Worm (Caenorhabditis elegans) whole organism, early embryonic: ENCODE data around the gene H14N18.4.
A peak's percentile ranks its signal among the peaks of the same experiment; 100 is the strongest.

Experiments
- B0310.2 ChIP-seq: sonication (generic microtip); optimal IDR thresholded peaks from 2 replicates; lab custom pipeline; 2016; ENCODE audit warnings: mild to moderate bottlenecking, missing genetic modification characterization, missing compliant biosample characterization
- F13C5.2 ChIP-seq: sonication (generic microtip); optimal IDR thresholded peaks from 2 replicates; lab custom pipeline; 2017; ENCODE audit warnings: mild to moderate bottlenecking, missing genetic modification characterization, inconsistent platforms, missing compliant biosample characterization
- aly-1 ChIP-seq: sonication (generic microtip); optimal IDR thresholded peaks from 2 replicates; lab custom pipeline; 2016; ENCODE audit warnings: missing genetic modification characterization, missing compliant biosample characterization
- ama-1 ChIP-seq: fragments of 150-350 bp; optimal IDR thresholded peaks from 2 replicates; lab custom pipeline; 2014
- ceh-13 ChIP-seq: fragments of 200-800 bp; sonication (Bioruptor generic); optimal IDR thresholded peaks from 2 replicates; lab custom pipeline; 2018; ENCODE audit warnings: mild to moderate bottlenecking, missing genetic modification characterization, missing compliant biosample characterization
- ceh-36 ChIP-seq: sonication (generic microtip); optimal IDR thresholded peaks from 2 replicates; lab custom pipeline; 2016; ENCODE audit warnings: missing genetic modification characterization, inconsistent platforms, missing compliant biosample characterization
- flt-1 ChIP-seq: fragments of 200-800 bp; sonication (Bioruptor generic); IDR thresholded peaks from 2 replicates; pipeline ENCODE4 v1.3.6; 2022; ENCODE audit warnings: missing genetic modification characterization, missing compliant biosample characterization
- hmbx-1 ChIP-seq: sonication (generic microtip); optimal IDR thresholded peaks from 2 replicates; lab custom pipeline; 2016; ENCODE audit warnings: mild to moderate bottlenecking, missing genetic modification characterization, missing compliant biosample characterization
- hmg-4 ChIP-seq: fragments of 200-800 bp; sonication (Bioruptor generic); optimal IDR thresholded peaks from 2 replicates; lab custom pipeline; 2018; ENCODE audit warnings: mild to moderate bottlenecking, missing genetic modification characterization, missing compliant biosample characterization
- hnd-1 ChIP-seq: sonication (generic microtip); optimal IDR thresholded peaks from 2 replicates; lab custom pipeline; 2016; ENCODE audit warnings: missing genetic modification characterization, missing compliant biosample characterization
- pes-1 ChIP-seq: fragments of 200-800 bp; sonication (Bioruptor generic); IDR thresholded peaks from 2 replicates; pipeline ENCODE4 v1.3.6; 2022; ENCODE audit warnings: missing genetic modification reagents, missing genetic modification characterization, missing compliant biosample characterization
- scrt-1 ChIP-seq: fragments of 200-800 bp; sonication (Bioruptor generic); IDR thresholded peaks from 2 replicates; pipeline ENCODE4 v1.3.6; 2022; ENCODE audit warnings: missing genetic modification characterization, missing compliant biosample characterization
- sea-1 ChIP-seq: fragments of 200-800 bp; sonication (Bioruptor generic); conservative IDR thresholded peaks from 2 replicates; pipeline ENCODE4 v1.3.6; 2022; ENCODE audit warnings: missing genetic modification characterization, missing compliant biosample characterization
- tbx-11 ChIP-seq: fragments of 200-800 bp; sonication (Bioruptor generic); IDR thresholded peaks from 2 replicates; pipeline ENCODE4 v1.3.6; 2022; ENCODE audit warnings: missing genetic modification characterization, missing compliant biosample characterization
- tbx-37 ChIP-seq: fragments of 200-800 bp; sonication (Bioruptor generic); conservative IDR thresholded peaks from 2 replicates; pipeline ENCODE4 v1.3.6; 2022; ENCODE audit warnings: missing genetic modification reagents, missing genetic modification characterization, missing compliant biosample characterization
- tra-4 ChIP-seq: sonication (generic microtip); optimal IDR thresholded peaks from 2 replicates; lab custom pipeline; 2017; ENCODE audit warnings: missing genetic modification characterization, missing compliant biosample characterization

H14N18.4 gene

ce11 chrV:8903916-8904315, 24.9 kb downstream of the H14N18.4 start:
- TF ChIP-seq sea-1: no peak
- no peak for TF ChIP-seq hmg-4 (GFP tag; lab: Kevin White, UChicago)
- TF ChIP-seq ama-1 (lab: Kevin White, UChicago): no peak
- no peak for TF ChIP-seq pes-1
- no peak for TF ChIP-seq tbx-37 (GFP tag; lab: Robert Waterston, UW)
- no peak for TF ChIP-seq B0310.2 (tag; lab: Kevin White, UChicago)
- TF ChIP-seq hmbx-1: no peak
- TF ChIP-seq scrt-1 (GFP tag; lab: Robert Waterston, UW): no peak
- TF ChIP-seq aly-1: no peak
- no peak for TF ChIP-seq tra-4 (tag; lab: Kevin White, UChicago)
- no peak for TF ChIP-seq ceh-13 (GFP tag; lab: Kevin White, UChicago)
- TF ChIP-seq ceh-36 (tag; lab: Kevin White, UChicago): no peak
- no peak for TF ChIP-seq hnd-1 (tag; lab: Kevin White, UChicago)
- TF ChIP-seq F13C5.2 (tag; lab: Kevin White, UChicago): no peak
- TF ChIP-seq tbx-11 (GFP tag; lab: Robert Waterston, UW): no peak

DNA sequence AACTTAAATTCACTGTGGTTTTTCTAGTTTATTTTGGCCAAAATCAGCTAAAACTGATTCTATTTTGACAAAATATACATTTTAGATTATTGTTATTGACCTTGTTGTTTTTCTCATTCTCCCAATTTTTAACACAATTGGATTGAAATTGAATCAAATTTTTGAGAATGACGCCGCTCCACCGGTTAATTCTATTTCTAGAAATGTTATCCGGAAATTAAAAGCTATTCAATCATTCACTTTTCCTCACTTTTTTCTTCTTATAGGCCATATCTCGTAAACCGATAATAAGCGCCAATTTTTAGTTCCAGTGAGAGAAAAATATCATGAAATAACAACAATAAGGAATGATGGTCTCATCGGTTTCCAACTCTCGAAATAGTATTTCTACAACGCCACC, 26.1 kb downstream of the H14N18.4 start, which contains the start of gene frpr-12:
Gene frpr-12 (plus strand): TSS at position 301 of the 400 bp plus-strand sequence.
- no peak for TF ChIP-seq tbx-37 (GFP tag; lab: Robert Waterston, UW)
- no peak for TF ChIP-seq hnd-1 (tag; lab: Kevin White, UChicago)

- TF ChIP-seq flt-1 (GFP tag; lab: Robert Waterston, UW) (no peak), tra-4 (tag; lab: Kevin White, UChicago) (no peak), ama-1 (lab: Kevin White, UChicago) (peak; percentile 54)
Observed at ce11 chrV:8898756-8899155, 30.0 kb downstream of the H14N18.4 start, which contains the start of gene frpr-13. Gene frpr-13 (plus strand): TSS chrV:8899056.

DNA sequence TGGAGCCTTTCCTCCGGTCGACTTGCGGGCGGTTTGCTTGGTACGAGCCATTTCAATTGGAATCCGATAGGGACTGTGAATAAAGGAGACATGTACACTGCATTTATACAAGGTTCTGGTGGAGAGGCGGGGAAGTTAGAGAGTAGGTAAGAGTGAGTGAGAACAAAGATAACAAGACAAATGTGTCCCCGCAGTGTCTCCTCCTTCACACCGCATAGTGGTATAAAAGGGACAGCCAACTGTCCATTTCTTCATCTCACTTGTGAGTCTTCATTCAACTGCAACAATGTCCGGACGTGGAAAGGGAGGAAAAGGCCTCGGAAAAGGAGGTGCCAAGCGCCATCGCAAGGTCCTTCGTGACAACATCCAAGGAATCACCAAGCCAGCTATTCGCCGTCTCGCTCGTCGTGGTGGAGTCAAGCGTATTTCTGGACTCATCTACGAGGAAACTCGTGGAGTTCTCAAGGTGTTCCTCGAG, 30.8 kb downstream of the H14N18.4 start, which contains the start of the genes his-17 and his-18:
Gene his-17 (minus strand): TSS at position 51 of the 478 bp plus-strand sequence.
Gene his-18 (plus strand): TSS at position 287 of the 478 bp plus-strand sequence.
- TF ChIP-seq sea-1 (peak; percentile 73), scrt-1 (GFP tag; lab: Robert Waterston, UW) (peak; percentile 56; the same call in 1 of the 2 replicates), flt-1 (GFP tag; lab: Robert Waterston, UW) (peak; percentile 45; the same call in 1 of the 2 replicates), pes-1 (peak; percentile 77), tbx-11 (GFP tag; lab: Robert Waterston, UW) (peak; percentile 61; the same call in 1 of the 2 replicates), tbx-37 (GFP tag; lab: Robert Waterston, UW) (peak; percentile 22; the same call in 1 of the 2 replicates)
